Fruit fly (Drosophila melanogaster) whole organism, embryonic: ENCODE data around the gene AstCC.

Source experiments
- Bgb ChIP-seq: fragments of 200-800 bp; sonication (Bioruptor generic); IDR thresholded peaks from 2 replicates; pipeline ENCODE4 v1.3.6; 2022; ENCODE audit warnings: missing biosample characterization, missing genetic modification characterization; ENCODE audit not compliant: partially characterized antibody
- CG14710 ChIP-seq: fragments of 200-800 bp; sonication (Bioruptor generic); optimal IDR thresholded peaks from 3 replicates; lab custom pipeline; 2019; ENCODE audit warnings: missing biosample characterization, mild to moderate bottlenecking, missing genetic modification characterization, moderate library complexity
- CG18764 ChIP-seq: fragments of 200-800 bp; sonication (Bioruptor generic); optimal IDR thresholded peaks from 3 replicates; lab custom pipeline; 2016; ENCODE audit warnings: missing biosample characterization, missing genetic modification characterization
- CG2129 ChIP-seq: fragments of 200-800 bp; sonication (Bioruptor generic); IDR thresholded peaks from 2 replicates; pipeline ENCODE4 v1.3.6; 2022; ENCODE audit warnings: missing biosample characterization, missing genetic modification characterization; ENCODE audit not compliant: partially characterized antibody
- CG3065 ChIP-seq: fragments of 200-800 bp; sonication (Bioruptor generic); optimal IDR thresholded peaks from 2 replicates; lab custom pipeline; 2016; ENCODE audit warnings: missing biosample characterization, missing genetic modification characterization
- crol ChIP-seq: fragments of 200-800 bp; sonication (Bioruptor generic); IDR thresholded peaks from 2 replicates; pipeline ENCODE4 v1.3.6; 2022; ENCODE audit warnings: missing biosample characterization, missing genetic modification characterization
- pfk ChIP-seq: fragments of 200-800 bp; sonication (Bioruptor generic); optimal IDR thresholded peaks from 2 replicates; lab custom pipeline; 2018; ENCODE audit warnings: missing biosample characterization, mild to moderate bottlenecking, missing genetic modification characterization, moderate library complexity

DNA sequence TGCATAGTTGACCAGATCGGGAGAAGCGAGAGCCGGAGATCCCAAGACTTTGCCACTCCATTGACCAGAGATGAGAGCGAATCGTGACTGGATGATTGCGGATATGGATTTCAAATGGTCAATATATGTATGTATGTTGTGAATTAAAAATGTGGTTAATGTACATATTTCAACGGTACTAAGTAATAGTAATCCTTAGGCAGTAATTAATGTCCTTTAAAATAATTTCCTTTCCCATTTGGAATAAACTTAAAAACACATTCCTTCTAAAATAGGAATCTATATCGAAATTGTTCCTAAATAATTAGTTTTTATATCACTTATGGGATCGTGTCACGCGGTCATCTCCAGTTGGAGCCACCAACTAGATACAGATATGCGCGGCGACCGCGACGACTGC is 11.1 kb downstream of the AstCC start:
- TF ChIP-seq crol (GFP tag; lab: Robert Waterston, UW) (no peak), CG3065 (GFP tag; lab: Kevin White, UChicago) (no peak), CG2129 (no peak), pfk (GFP tag; lab: Kevin White, UChicago) (no peak), CG14710 (tag; lab: Kevin White, UChicago) (no peak), CG18764 (no peak), Bgb (GFP tag; lab: Robert Waterston, UW) (no peak)
